Fruit fly (Drosophila melanogaster): ENCODE measurements around the gene CG31650.
A peak's percentile ranks its signal among the peaks of the same experiment; 100 is the strongest.

The CG31650 gene

dm6 chr2L:5050825-5051224, 6.3 kb upstream of the CG31650 start, which contains the start of gene CG9121:
TSS of gene CG9121 (minus strand) at chr2L:5051062.
- TF ChIP-seq dmrt93B (GFP tag; optimal IDR thresholded peaks at IDR 0.05) (no peak), usp (GFP tag; optimal IDR thresholded peaks at IDR 0.05) (no peak), N (GFP tag; optimal IDR thresholded peaks at IDR 0.05) (no peak), Hr83 (GFP tag; optimal IDR thresholded peaks at IDR 0.05; ENCODE audit: poor library complexity, severe bottlenecking) (no peak), dl (GFP tag; optimal IDR thresholded peaks at IDR 0.05; ENCODE audit: insufficient read depth in 1 of 2, partially characterized antibody in 2 of 2) (no peak), CG9705 (GFP tag; optimal IDR thresholded peaks at IDR 0.05) (no peak), Hnf4 (GFP tag; optimal IDR thresholded peaks at IDR 0.05) (no peak), ey (GFP tag; optimal IDR thresholded peaks at IDR 0.05) (no peak), foxo (GFP tag; optimal IDR thresholded peaks at IDR 0.05) (no peak), CrebA (GFP tag; optimal IDR thresholded peaks at IDR 0.05; ENCODE audit: borderline replicate concordance) (no peak), br (GFP tag; optimal IDR thresholded peaks at IDR 0.05) (no peak), Mio (GFP tag; optimal IDR thresholded peaks at IDR 0.05) (no peak), Abd-B (GFP tag; optimal IDR thresholded peaks at IDR 0.05) (no peak), jim (GFP tag; optimal IDR thresholded peaks at IDR 0.05) (no peak), lola (GFP tag; optimal IDR thresholded peaks at IDR 0.05) (no peak), fru (GFP tag; optimal IDR thresholded peaks at IDR 0.05) (no peak)

dm6 chr2L:5049974-5050373, 5.5 kb upstream of the CG31650 start:
- no peak for TF ChIP-seq ey (GFP tag; optimal IDR thresholded peaks at IDR 0.05)
- TF ChIP-seq sv (GFP tag; optimal IDR thresholded peaks at IDR 0.05) = no peak
- no peak for TF ChIP-seq Hr83 (GFP tag; optimal IDR thresholded peaks at IDR 0.05; ENCODE audit: poor library complexity, severe bottlenecking)
- no peak for TF ChIP-seq GATAd (GFP tag; optimal IDR thresholded peaks at IDR 0.05)
- no peak for TF ChIP-seq Mio (GFP tag; optimal IDR thresholded peaks at IDR 0.05)
- TF ChIP-seq Jra (GFP tag; optimal IDR thresholded peaks at IDR 0.05) = no peak
- TF ChIP-seq foxo (GFP tag; optimal IDR thresholded peaks at IDR 0.05) = no peak
- no peak for TF ChIP-seq Abd-B (GFP tag; optimal IDR thresholded peaks at IDR 0.05)
- TF ChIP-seq br (GFP tag; optimal IDR thresholded peaks at IDR 0.05) = no peak
- no peak for TF ChIP-seq sage (GFP tag; optimal IDR thresholded peaks at IDR 0.05)
- TF ChIP-seq dl (GFP tag; optimal IDR thresholded peaks at IDR 0.05; ENCODE audit: insufficient read depth in 1 of 2, partially characterized antibody in 2 of 2) = no peak
- TF ChIP-seq tai (GFP tag; optimal IDR thresholded peaks at IDR 0.05) = no peak
- no peak for TF ChIP-seq psq (GFP tag; optimal IDR thresholded peaks at IDR 0.05)
- TF ChIP-seq jim (GFP tag; optimal IDR thresholded peaks at IDR 0.05) = no peak
- no peak for TF ChIP-seq usp (GFP tag; optimal IDR thresholded peaks at IDR 0.05)
- no peak for TF ChIP-seq h (GFP tag; optimal IDR thresholded peaks at IDR 0.05)
- no peak for TF ChIP-seq dmrt93B (GFP tag; optimal IDR thresholded peaks at IDR 0.05)

dm6 chr2L:5046261-5046660, 1.7 kb upstream of the CG31650 start:
- TF ChIP-seq Hr78 (GFP tag; optimal IDR thresholded peaks at IDR 0.05) (no peak), psq (GFP tag; optimal IDR thresholded peaks at IDR 0.05) (no peak), Myc (optimal IDR thresholded peaks at IDR 0.05) (no peak), Jra (GFP tag; optimal IDR thresholded peaks at IDR 0.05) (no peak), jim (GFP tag; optimal IDR thresholded peaks at IDR 0.05) (no peak), Hr83 (GFP tag; optimal IDR thresholded peaks at IDR 0.05; ENCODE audit: poor library complexity, severe bottlenecking) (no peak), CrebA (GFP tag; optimal IDR thresholded peaks at IDR 0.05; ENCODE audit: borderline replicate concordance) (no peak), fru (GFP tag; optimal IDR thresholded peaks at IDR 0.05) (no peak), woc (GFP tag; optimal IDR thresholded peaks at IDR 0.05) (no peak), dmrt93B (GFP tag; optimal IDR thresholded peaks at IDR 0.05) (no peak), foxo (GFP tag; optimal IDR thresholded peaks at IDR 0.05) (no peak)

- TF ChIP-seq HLH106 (tag; optimal IDR thresholded peaks at IDR 0.05) (peak; percentile 28), tai (GFP tag; optimal IDR thresholded peaks at IDR 0.05) (no peak), CG32264 (GFP tag; optimal IDR thresholded peaks at IDR 0.05) (no peak), rgr (GFP tag; optimal IDR thresholded peaks at IDR 0.05) (peak; percentile 42), Vsx2 (GFP tag; optimal IDR thresholded peaks at IDR 0.05; ENCODE audit: partially characterized antibody) (peak; percentile 33), CG9705 (GFP tag; optimal IDR thresholded peaks at IDR 0.05) (no peak), ey (GFP tag; optimal IDR thresholded peaks at IDR 0.05) (peak; percentile 44), brk (GFP tag; optimal IDR thresholded peaks at IDR 0.05) (no peak), sv (GFP tag; optimal IDR thresholded peaks at IDR 0.05) (peak; percentile 31), h (GFP tag; optimal IDR thresholded peaks at IDR 0.05) (peak; percentile 55), GATAd (GFP tag; optimal IDR thresholded peaks at IDR 0.05) (no peak), Sp1 (GFP tag; optimal IDR thresholded peaks at IDR 0.05) (peak; percentile 11), Myc (optimal IDR thresholded peaks at IDR 0.05) (no peak), woc (GFP tag; optimal IDR thresholded peaks at IDR 0.05) (no peak), Hr83 (GFP tag; optimal IDR thresholded peaks at IDR 0.05; ENCODE audit: poor library complexity, severe bottlenecking) (peak; percentile 3), jim (GFP tag; optimal IDR thresholded peaks at IDR 0.05) (no peak), Jra (GFP tag; optimal IDR thresholded peaks at IDR 0.05) (no peak), foxo (GFP tag; optimal IDR thresholded peaks at IDR 0.05) (peak in 1 of 2 experiments; percentile 43), usp (GFP tag; optimal IDR thresholded peaks at IDR 0.05) (no peak), Rel (GFP tag; optimal IDR thresholded peaks at IDR 0.05) (no peak), Rel (tag; optimal IDR thresholded peaks at IDR 0.05) (no peak), dsf (GFP tag; optimal IDR thresholded peaks at IDR 0.05; ENCODE audit: borderline replicate concordance) (no peak), br (GFP tag; optimal IDR thresholded peaks at IDR 0.05) (peak; percentile 52), CrebA (GFP tag; optimal IDR thresholded peaks at IDR 0.05; ENCODE audit: borderline replicate concordance) (no peak), Hnf4 (GFP tag; optimal IDR thresholded peaks at IDR 0.05) (peak; percentile 15), OdsH (GFP tag; optimal IDR thresholded peaks at IDR 0.05) (peak; percentile 18)
These were observed 544 bp upstream of the CG31650 start for dm6 chr2L:5044892-5045619.
